Worm (Caenorhabditis elegans) whole organism, young adult: ENCODE measurements around the gene egl-44.

Experiments used
- B0261.1 ChIP-seq: sonication (generic microtip); optimal IDR thresholded peaks from 2 replicates; lab custom pipeline; 2016; ENCODE audit warnings: mild to moderate bottlenecking, missing genetic modification characterization, moderate library complexity, missing compliant biosample characterization
- F49E8.2 ChIP-seq: sonication (generic microtip); optimal IDR thresholded peaks from 3 replicates; lab custom pipeline; 2017; ENCODE audit warnings: missing genetic modification characterization, mild to moderate bottlenecking, missing compliant biosample characterization, antibody characterized with exemption, moderate library complexity; ENCODE audit not compliant: insufficient read depth
- attf-3 ChIP-seq: fragments of 200-800 bp; sonication (Bioruptor generic); conservative IDR thresholded peaks from 2 replicates; pipeline ENCODE4 v1.3.6; 2022; ENCODE audit warnings: missing genetic modification reagents, missing genetic modification characterization, missing compliant biosample characterization
- dpl-1 ChIP-seq: fragments of 150-350 bp; optimal IDR thresholded peaks from 2 replicates; lab custom pipeline; 2014; ENCODE audit warnings: missing biosample characterization, missing genetic modification reagents, missing genetic modification characterization
- fkh-3 ChIP-seq: sonication (generic microtip); optimal IDR thresholded peaks from 2 replicates; lab custom pipeline; 2016; ENCODE audit warnings: mild to moderate bottlenecking, missing genetic modification characterization, missing compliant biosample characterization
- hlh-26 ChIP-seq: fragments of 200-800 bp; sonication (Bioruptor generic); conservative IDR thresholded peaks from 2 replicates; pipeline ENCODE4 v1.3.6; 2022; ENCODE audit warnings: missing genetic modification reagents, missing genetic modification characterization, missing compliant biosample characterization
- lin-26 ChIP-seq: fragments of 200-800 bp; sonication (Bioruptor generic); IDR thresholded peaks from 2 replicates; pipeline ENCODE4 v1.3.6; 2022; ENCODE audit warnings: missing genetic modification reagents, missing genetic modification characterization, missing compliant biosample characterization
- snpc-4 ChIP-seq, 5 experiments: fragments of 150-350 bp in 1 of 5; sonication (generic microtip) in 4 of 5; optimal IDR thresholded peaks; 2 replicates each; lab custom pipeline; 2014 to 2018; ENCODE audit warnings: missing genetic modification characterization in 5 of 5, missing biosample characterization in 3 of 5, antibody characterized with exemption in 2 of 5, mild to moderate bottlenecking in 2 of 5, missing compliant biosample characterization in 2 of 5, missing genotype in 2 of 5, moderate library complexity in 2 of 5, missing genetic modification reagents in 1 of 5

ce11 chrII:5895870-5896269 is 32.7 kb upstream of the egl-44 start, which contains the start of gene F59G1.4:
- no peak for TF ChIP-seq lin-26
- no peak for TF ChIP-seq F49E8.2
- no peak for TF ChIP-seq snpc-4 (GFP tag; optimal IDR thresholded peaks at IDR 0.05; lab: Kevin White, UChicago)
- TF ChIP-seq snpc-4 (tag; optimal IDR thresholded peaks at IDR 0.05; lab: Kevin White, UChicago) = no peak
- TF ChIP-seq fkh-3 (tag; lab: Kevin White, UChicago) = no peak
- TF ChIP-seq attf-3 (GFP tag; lab: Robert Waterston, UW) = no peak
- no peak for TF ChIP-seq hlh-26 (GFP tag; lab: Robert Waterston, UW)
- TF ChIP-seq dpl-1 (GFP tag; lab: Kevin White, UChicago) = no peak
- TF ChIP-seq B0261.1 (tag; lab: Kevin White, UChicago) = no peak
